Fruit fly (Drosophila melanogaster) whole organism: ENCODE measurements around the gene Qsox3.

Experiments used
- CG8478 ChIP-seq: fragments of >200 bp; optimal IDR thresholded peaks from 2 replicates; lab custom pipeline; 2018; ENCODE audit warnings: inconsistent platforms
- Dll ChIP-seq: fragments of >200 bp; optimal IDR thresholded peaks from 2 replicates; lab custom pipeline; 2017
- EcR ChIP-seq, 2 experiments: fragments of >200 bp; optimal IDR thresholded peaks; 2 replicates each; lab custom pipeline; 2017; ENCODE audit warnings: missing biosample characterization in 2 of 2, missing genetic modification characterization in 2 of 2, missing genetic modification reagents in 2 of 2
- pan ChIP-seq: fragments of >200 bp; optimal IDR thresholded peaks from 2 replicates; lab custom pipeline; 2017

dm6 chr3R:21878473-21878872, 33.1 kb upstream of the Qsox3 start, which contains the start of gene CG34148:
- TF ChIP-seq Dll (lab: Kevin White, UChicago) (no peak), EcR (GFP tag; optimal IDR thresholded peaks at IDR 0.05; lab: Kevin White, UChicago) (no peak), CG8478 (no peak), pan (lab: Kevin White, UChicago) (no peak)
